Worm (Caenorhabditis elegans) whole organism, L1 larva: Measurements from ENCODE around the gene acbp-7.
A peak's percentile ranks its signal among the peaks of the same experiment; 100 is the strongest.

Source experiments
- C34B4.2 ChIP-seq: sonication (generic microtip); optimal IDR thresholded peaks from 2 replicates; lab custom pipeline; 2017; ENCODE audit warnings: mild to moderate bottlenecking, missing genetic modification characterization, missing compliant biosample characterization
- alr-1 ChIP-seq: fragments of 200-800 bp; sonication (Bioruptor generic); optimal IDR thresholded peaks from 2 replicates; lab custom pipeline; 2018; ENCODE audit warnings: borderline replicate concordance, mild to moderate bottlenecking, missing genetic modification characterization, missing compliant biosample characterization
- aly-2 ChIP-seq: fragments of 150-350 bp; optimal IDR thresholded peaks from 2 replicates; lab custom pipeline; 2014; ENCODE audit warnings: missing biosample characterization, missing genetic modification characterization
- blmp-1 ChIP-seq: fragments of 150-350 bp; optimal IDR thresholded peaks from 2 replicates; lab custom pipeline; 2014; ENCODE audit warnings: missing biosample characterization, missing genetic modification characterization
- dpl-1 ChIP-seq, 3 experiments: fragments of 150-350 bp in 2 of 3; sonication (generic microtip) in 1 of 3; optimal IDR thresholded peaks; 2 replicates each; lab custom pipeline; 2014 to 2017; ENCODE audit warnings: missing biosample characterization in 3 of 3, missing genetic modification characterization in 3 of 3, missing genetic modification reagents in 3 of 3
- dsc-1 ChIP-seq: sonication (generic microtip); optimal IDR thresholded peaks from 2 replicates; lab custom pipeline; 2016; ENCODE audit warnings: mild to moderate bottlenecking, missing genetic modification characterization, missing compliant biosample characterization
- efl-3 ChIP-seq: fragments of 200-800 bp; sonication (Bioruptor generic); optimal IDR thresholded peaks from 2 replicates; lab custom pipeline; 2018; ENCODE audit warnings: mild to moderate bottlenecking, missing genetic modification characterization, missing compliant biosample characterization
- egl-13 ChIP-seq: sonication (generic microtip); optimal IDR thresholded peaks from 2 replicates; lab custom pipeline; 2016; ENCODE audit warnings: missing genotype, missing genetic modification reagents, missing genetic modification characterization, missing compliant biosample characterization
- elt-3 ChIP-seq, 6 experiments: fragments of 150-350 bp in 1 of 6; sonication (generic microtip); optimal IDR thresholded peaks; 2 replicates each; lab custom pipeline; 2017 to 2018; ENCODE audit warnings: missing biosample characterization in 6 of 6, missing genetic modification characterization in 6 of 6, inconsistent platforms in 1 of 6
- hpl-2 ChIP-seq: fragments of 150-350 bp; optimal IDR thresholded peaks from 2 replicates; lab custom pipeline; 2014; ENCODE audit warnings: missing biosample characterization, missing genetic modification reagents, missing genetic modification characterization
- irx-1 ChIP-seq: sonication (generic microtip); optimal IDR thresholded peaks from 2 replicates; lab custom pipeline; 2016; ENCODE audit warnings: missing genetic modification characterization, missing compliant biosample characterization
- jun-1 ChIP-seq: fragments of 150-350 bp; optimal IDR thresholded peaks from 2 replicates; lab custom pipeline; 2014; ENCODE audit warnings: missing biosample characterization, missing genetic modification reagents, missing genetic modification characterization
- lin-13 ChIP-seq: fragments of 150-350 bp; optimal IDR thresholded peaks from 2 replicates; lab custom pipeline; 2014; ENCODE audit warnings: missing biosample characterization, missing genetic modification reagents, missing genetic modification characterization
- lin-14 ChIP-seq: fragments of 200-800 bp; sonication (Bioruptor generic); optimal IDR thresholded peaks from 2 replicates; lab custom pipeline; 2018; ENCODE audit warnings: mild to moderate bottlenecking, missing genetic modification characterization, moderate library complexity, missing compliant biosample characterization
- lin-15B ChIP-seq: fragments of 150-350 bp; sonication (generic microtip); optimal IDR thresholded peaks from 3 replicates; lab custom pipeline; 2014; ENCODE audit warnings: missing biosample characterization, missing genetic modification characterization
- lin-39 ChIP-seq: fragments of 150-350 bp; optimal IDR thresholded peaks from 2 replicates; lab custom pipeline; 2014; ENCODE audit warnings: missing biosample characterization, missing genetic modification reagents, missing genetic modification characterization
- lir-3 ChIP-seq: sonication (generic microtip); optimal IDR thresholded peaks from 2 replicates; lab custom pipeline; 2016; ENCODE audit warnings: mild to moderate bottlenecking, missing genetic modification characterization, moderate library complexity, missing compliant biosample characterization; ENCODE audit not compliant: poor library complexity
- mab-9 ChIP-seq: fragments of 200-800 bp; sonication (Bioruptor generic); IDR thresholded peaks from 2 replicates; pipeline ENCODE4 v1.3.6; 2022; ENCODE audit warnings: missing genetic modification reagents, missing genetic modification characterization, missing compliant biosample characterization
- mdl-1 ChIP-seq, 2 experiments: fragments of 150-350 bp; optimal IDR thresholded peaks; 2 replicates each; lab custom pipeline; 2014 to 2017; ENCODE audit warnings: missing biosample characterization in 2 of 2, missing genetic modification characterization in 2 of 2, inconsistent platforms in 1 of 2
- mef-2 ChIP-seq: fragments of 150-350 bp; optimal IDR thresholded peaks from 2 replicates; lab custom pipeline; 2014; ENCODE audit warnings: missing biosample characterization, missing genetic modification characterization
- mep-1 ChIP-seq: fragments of 150-350 bp; optimal IDR thresholded peaks from 2 replicates; lab custom pipeline; 2014; ENCODE audit warnings: missing biosample characterization, missing genetic modification characterization
- nhr-12 ChIP-seq: sonication (generic microtip); optimal IDR thresholded peaks from 2 replicates; lab custom pipeline; 2017; ENCODE audit warnings: missing biosample characterization, missing genetic modification characterization
- nhr-20 ChIP-seq: sonication (generic microtip); optimal IDR thresholded peaks from 2 replicates; lab custom pipeline; 2016; ENCODE audit warnings: mild to moderate bottlenecking, missing genetic modification characterization, missing compliant biosample characterization
- nhr-237 ChIP-seq: fragments of 150-350 bp; optimal IDR thresholded peaks from 2 replicates; lab custom pipeline; 2014; ENCODE audit warnings: missing biosample characterization, missing genetic modification characterization
- nhr-47 ChIP-seq: sonication (generic microtip); optimal IDR thresholded peaks from 2 replicates; lab custom pipeline; 2016; ENCODE audit warnings: mild to moderate bottlenecking, missing genetic modification characterization, moderate library complexity, missing compliant biosample characterization
- nhr-84 ChIP-seq: sonication (generic microtip); optimal IDR thresholded peaks from 2 replicates; lab custom pipeline; 2017; ENCODE audit warnings: missing biosample characterization, missing genetic modification characterization
- nhr-85 ChIP-seq: sonication (generic microtip); peaks from one replicate; lab custom pipeline; 2016; ENCODE audit warnings: missing genetic modification characterization, inconsistent platforms, missing compliant biosample characterization
- nhr-90 ChIP-seq: sonication (generic microtip); optimal IDR thresholded peaks from 2 replicates; lab custom pipeline; 2016; ENCODE audit warnings: mild to moderate bottlenecking, missing genetic modification characterization, missing compliant biosample characterization; ENCODE audit not compliant: poor library complexity
- pag-3 ChIP-seq: sonication (generic microtip); optimal IDR thresholded peaks from 2 replicates; lab custom pipeline; 2017; ENCODE audit warnings: missing genetic modification characterization, mild to moderate bottlenecking, missing compliant biosample characterization, antibody characterized with exemption, borderline replicate concordance; ENCODE audit not compliant: insufficient read depth
- snpc-4 ChIP-seq: fragments of 150-350 bp; optimal IDR thresholded peaks from 2 replicates; lab custom pipeline; 2014; ENCODE audit warnings: missing biosample characterization, missing genetic modification characterization
- sptf-1 ChIP-seq: fragments of 150-350 bp; optimal IDR thresholded peaks from 2 replicates; lab custom pipeline; 2014; ENCODE audit warnings: missing biosample characterization, missing genetic modification characterization
- swsn-7 ChIP-seq: sonication (generic microtip); optimal IDR thresholded peaks from 2 replicates; lab custom pipeline; 2016; ENCODE audit warnings: missing genetic modification characterization, missing compliant biosample characterization
- tbx-2 ChIP-seq: sonication (generic microtip); optimal IDR thresholded peaks from 2 replicates; lab custom pipeline; 2016; ENCODE audit warnings: missing genetic modification characterization, missing compliant biosample characterization
- unc-30 ChIP-seq: sonication (generic microtip); optimal IDR thresholded peaks from 2 replicates; lab custom pipeline; 2017; ENCODE audit warnings: missing biosample characterization, missing genetic modification characterization
- unc-62 ChIP-seq: fragments of 150-350 bp; optimal IDR thresholded peaks from 2 replicates; lab custom pipeline; 2014; ENCODE audit warnings: missing biosample characterization, missing genetic modification reagents, missing genetic modification characterization
- unc-98 ChIP-seq: fragments of 200-800 bp; sonication (Bioruptor generic); IDR thresholded peaks from 2 replicates; pipeline ENCODE4 v1.3.6; 2022; ENCODE audit warnings: missing genetic modification characterization, missing compliant biosample characterization
- xbp-1 ChIP-seq: sonication (generic microtip); optimal IDR thresholded peaks from 2 replicates; lab custom pipeline; 2016; ENCODE audit warnings: missing genetic modification characterization, missing compliant biosample characterization
- zip-4 ChIP-seq: fragments of 200-800 bp; sonication (Bioruptor generic); optimal IDR thresholded peaks from 2 replicates; lab custom pipeline; 2018; ENCODE audit warnings: mild to moderate bottlenecking, missing genetic modification characterization, moderate library complexity, missing compliant biosample characterization
- ztf-11 ChIP-seq, 2 experiments: sonication (generic microtip); optimal IDR thresholded peaks; 2 replicates each; lab custom pipeline; 2016 to 2017; ENCODE audit warnings: missing genetic modification characterization in 2 of 2, missing biosample characterization in 1 of 2, missing compliant biosample characterization in 1 of 2
- ztf-4 ChIP-seq: fragments of 150-350 bp; optimal IDR thresholded peaks from 2 replicates; lab custom pipeline; 2014; ENCODE audit warnings: missing biosample characterization, missing genetic modification characterization

acbp-7 gene

ce11 chrIII:4850139-4850538 is 12.6 kb downstream of the acbp-7 start, which contains the start of gene F26A1.1 (continued):
- TF ChIP-seq ztf-11 (tag; optimal IDR thresholded peaks at IDR 0.05; lab: Kevin White, UChicago) (no peak), unc-62 (no peak), C34B4.2 (tag; lab: Kevin White, UChicago) (no peak), lin-13 (GFP tag; lab: Kevin White, UChicago) (no peak), mep-1 (tag; lab: Kevin White, UChicago) (no peak), snpc-4 (tag; lab: Kevin White, UChicago) (no peak), nhr-12 (tag; lab: Kevin White, UChicago) (no peak), lin-14 (no peak), dsc-1 (tag; lab: Kevin White, UChicago) (no peak), jun-1 (no peak), elt-3 (tag; optimal IDR thresholded peaks at IDR 0.05; lab: Kevin White, UChicago) (no peak), pag-3 (no peak), nhr-90 (tag; lab: Kevin White, UChicago) (peak; percentile 7), mab-9 (no peak), irx-1 (tag; lab: Kevin White, UChicago) (no peak), xbp-1 (tag; lab: Kevin White, UChicago) (no peak), unc-30 (tag; lab: Kevin White, UChicago) (no peak), tbx-2 (tag; lab: Kevin White, UChicago) (no peak), egl-13 (tag; lab: Kevin White, UChicago) (no peak), ztf-4 (tag; lab: Kevin White, UChicago) (no peak), nhr-84 (no peak), lin-39 (no peak), mef-2 (tag; lab: Kevin White, UChicago) (no peak), alr-1 (tag; lab: Kevin White, UChicago) (no peak), lir-3 (no peak), nhr-237 (tag; lab: Kevin White, UChicago) (no peak), efl-3 (GFP tag; lab: Kevin White, UChicago) (no peak), nhr-85 (tag; lab: Kevin White, UChicago) (no peak), lin-15B (tag; lab: Kevin White, UChicago) (no peak), nhr-47 (tag; lab: Kevin White, UChicago) (no peak)
- TF ChIP-seq, all 84 proteins: peak for 12

- TF ChIP-seq hpl-2 (GFP tag; lab: Kevin White, UChicago) (no peak), sptf-1 (tag; lab: Kevin White, UChicago) (no peak), nhr-84 (no peak), swsn-7 (tag; lab: Kevin White, UChicago) (no peak), snpc-4 (tag; lab: Kevin White, UChicago) (no peak), nhr-20 (tag; lab: Kevin White, UChicago) (no peak), blmp-1 (tag; lab: Kevin White, UChicago) (no peak)
Measured at ce11 chrIII:4852025-4852424, 14.5 kb downstream of the acbp-7 start, which contains the start of gene ced-4. TSS of gene ced-4 (plus strand) at chrIII:4852325.

ce11 chrIII:4854918-4855317 is 17.4 kb downstream of the acbp-7 start, which contains the start of gene C35D10.8:
TSS of gene C35D10.8 (plus strand) at chrIII:4855218.
- TF ChIP-seq aly-2, result no peak
- TF ChIP-seq efl-3 (GFP tag; lab: Kevin White, UChicago), result no peak
- TF ChIP-seq lin-15B (tag; lab: Kevin White, UChicago), result no peak
- no peak for TF ChIP-seq dpl-1 (GFP tag; optimal IDR thresholded peaks at IDR 0.05; lab: Kevin White, UChicago)
- no peak for TF ChIP-seq zip-4
- no peak for TF ChIP-seq unc-98 (GFP tag; lab: Robert Waterston, UW)
- no peak for TF ChIP-seq blmp-1 (tag; lab: Kevin White, UChicago)
- no peak for TF ChIP-seq mep-1 (tag; lab: Kevin White, UChicago)
- TF ChIP-seq mdl-1 (tag; optimal IDR thresholded peaks at IDR 0.05; lab: Kevin White, UChicago), result no peak
- no peak for TF ChIP-seq nhr-90 (tag; lab: Kevin White, UChicago)
- TF ChIP-seq, all 84 proteins: peak for 0
